Worm (Caenorhabditis elegans): ENCODE results near the gene F31F6.3.

- peak; percentile 86 for TF ChIP-seq C16A3.4 (tag; optimal IDR thresholded peaks at IDR 0.05)
- TF ChIP-seq mdl-1 (tag; optimal IDR thresholded peaks at IDR 0.05): peak; percentile 44 to 92
- peak; percentile 6 for TF ChIP-seq ama-1 (optimal IDR thresholded peaks at IDR 0.05)
- TF ChIP-seq ceh-63 (GFP tag; optimal IDR thresholded peaks at IDR 0.05): no peak
- TF ChIP-seq pqm-1 (tag; optimal IDR thresholded peaks at IDR 0.05): no peak
Measured at ce11 chrX:14841030-14841429, 31.6 kb downstream of the F31F6.3 start.

All from whole organism, L1 larva.